Worm (Caenorhabditis elegans) whole organism, L2 larva: Measurements from ENCODE around the gene srt-16.

ENCODE experiments used
- nhr-12 ChIP-seq: fragments of 150-350 bp; optimal IDR thresholded peaks from 2 replicates; lab custom pipeline; 2014; ENCODE audit warnings: missing biosample characterization, missing genetic modification characterization
- ztf-4 ChIP-seq: fragments of 150-350 bp; optimal IDR thresholded peaks from 2 replicates; lab custom pipeline; 2014; ENCODE audit warnings: missing biosample characterization, missing genetic modification characterization

ce11 chrV:3044837-3045236, 19.5 kb downstream of the srt-16 start, which contains the start of gene F59D6.1:
- TF ChIP-seq nhr-12 (no peak), ztf-4 (no peak)
